Worm (Caenorhabditis elegans) whole organism, young adult: ENCODE measurements around the gene clc-4.

Source experiments
- B0261.1 ChIP-seq: sonication (generic microtip); optimal IDR thresholded peaks from 2 replicates; lab custom pipeline; 2016; ENCODE audit warnings: mild to moderate bottlenecking, missing genetic modification characterization, moderate library complexity, missing compliant biosample characterization
- F10E7.11 ChIP-seq: sonication (generic microtip); optimal IDR thresholded peaks from 2 replicates; lab custom pipeline; 2017; ENCODE audit warnings: mild to moderate bottlenecking, missing genetic modification characterization, moderate library complexity, missing compliant biosample characterization
- F22D6.2 ChIP-seq: sonication (generic microtip); optimal IDR thresholded peaks from 2 replicates; lab custom pipeline; 2016; ENCODE audit warnings: mild to moderate bottlenecking, missing genetic modification characterization, missing compliant biosample characterization
- F39B2.1 ChIP-seq: fragments of 200-800 bp; sonication (Bioruptor generic); IDR thresholded peaks from 2 replicates; pipeline ENCODE4 v1.3.6; 2022; ENCODE audit warnings: missing genetic modification reagents, missing genetic modification characterization, missing compliant biosample characterization
- F52B5.7 ChIP-seq: sonication (generic microtip); optimal IDR thresholded peaks from 2 replicates; lab custom pipeline; 2016; ENCODE audit warnings: mild to moderate bottlenecking, missing genetic modification characterization, missing compliant biosample characterization
- F55B11.4 ChIP-seq: sonication (generic microtip); optimal IDR thresholded peaks from 2 replicates; lab custom pipeline; 2016; ENCODE audit warnings: missing compliant biosample characterization, missing genetic modification characterization, borderline replicate concordance; ENCODE audit not compliant: insufficient read depth
- F57A8.1 ChIP-seq: fragments of 200-800 bp; sonication (Bioruptor generic); optimal IDR thresholded peaks from 2 replicates; lab custom pipeline; 2018; ENCODE audit warnings: mild to moderate bottlenecking, missing genetic modification characterization, moderate library complexity, missing compliant biosample characterization
- F57C9.4 ChIP-seq: sonication (generic microtip); optimal IDR thresholded peaks from 2 replicates; lab custom pipeline; 2017; ENCODE audit warnings: mild to moderate bottlenecking, missing genetic modification characterization, missing compliant biosample characterization
- Y53G8AR.9 ChIP-seq: fragments of 200-800 bp; sonication (Bioruptor generic); conservative IDR thresholded peaks from 2 replicates; pipeline ENCODE4 v1.3.6; 2022; ENCODE audit warnings: missing genetic modification reagents, missing genetic modification characterization, missing compliant biosample characterization
- Y56A3A.18 ChIP-seq: fragments of 200-800 bp; sonication (Bioruptor generic); IDR thresholded peaks from 2 replicates; pipeline ENCODE4 v1.3.6; 2022; ENCODE audit warnings: missing genetic modification reagents, missing genetic modification characterization, missing compliant biosample characterization
- ama-1 ChIP-seq, 3 experiments: fragments of 150-350 bp in 1 of 3; sonication (generic microtip) in 2 of 3; optimal IDR thresholded peaks; 2 replicates each; lab custom pipeline; 2014 to 2018; ENCODE audit warnings: missing biosample characterization in 2 of 3, missing genetic modification characterization in 2 of 3, missing genetic modification reagents in 2 of 3
- attf-5 ChIP-seq: fragments of 200-800 bp; sonication (Bioruptor generic); optimal IDR thresholded peaks from 2 replicates; lab custom pipeline; 2018; ENCODE audit warnings: mild to moderate bottlenecking, missing genetic modification characterization, missing compliant biosample characterization
- chd-7 ChIP-seq: sonication (generic microtip); optimal IDR thresholded peaks from 2 replicates; lab custom pipeline; 2016; ENCODE audit warnings: mild to moderate bottlenecking, missing genetic modification characterization, moderate library complexity, missing compliant biosample characterization
- die-1 ChIP-seq: sonication (generic microtip); optimal IDR thresholded peaks from 2 replicates; lab custom pipeline; 2016; ENCODE audit warnings: missing genotype, mild to moderate bottlenecking, missing genetic modification characterization, missing compliant biosample characterization
- egl-18 ChIP-seq: fragments of 200-800 bp; sonication (Bioruptor generic); IDR thresholded peaks from 2 replicates; pipeline ENCODE4 v1.3.6; 2022; ENCODE audit warnings: missing genetic modification reagents, missing genetic modification characterization, missing compliant biosample characterization
- ets-4 ChIP-seq: fragments of 200-800 bp; sonication (Bioruptor generic); optimal IDR thresholded peaks from 2 replicates; lab custom pipeline; 2018; ENCODE audit warnings: mild to moderate bottlenecking, missing genetic modification characterization, missing compliant biosample characterization
- gei-17 ChIP-seq: fragments of 200-800 bp; sonication (Bioruptor generic); optimal IDR thresholded peaks from 2 replicates; lab custom pipeline; 2018; ENCODE audit warnings: mild to moderate bottlenecking, missing genetic modification characterization, missing compliant biosample characterization
- hrde-1 ChIP-seq: sonication (generic microtip); optimal IDR thresholded peaks from 2 replicates; lab custom pipeline; 2016; ENCODE audit warnings: missing genetic modification characterization, mild to moderate bottlenecking, missing compliant biosample characterization, moderate library complexity, missing genotype, missing genetic modification reagents, borderline replicate concordance
- hsf-1 ChIP-seq: fragments of 200-800 bp; sonication (Bioruptor generic); IDR thresholded peaks from 2 replicates; pipeline ENCODE4 v1.3.6; 2022; ENCODE audit warnings: missing genetic modification reagents, missing genetic modification characterization, missing compliant biosample characterization
- let-607 ChIP-seq, 2 experiments: fragments of 200-800 bp in 1 of 2; sonication (Bioruptor generic) in 1 of 2; sonication (generic microtip) in 1 of 2; optimal IDR thresholded peaks; 2 replicates each; lab custom pipeline; 2016 to 2018; ENCODE audit warnings: mild to moderate bottlenecking in 2 of 2, missing compliant biosample characterization in 2 of 2, missing genetic modification characterization in 2 of 2, moderate library complexity in 2 of 2, missing genotype in 1 of 2
- lin-40 ChIP-seq: sonication (generic microtip); optimal IDR thresholded peaks from 2 replicates; lab custom pipeline; 2016; ENCODE audit warnings: missing genetic modification characterization, mild to moderate bottlenecking, missing compliant biosample characterization, missing genotype, missing genetic modification reagents
- lin-54 ChIP-seq: fragments of 200-800 bp; sonication (Bioruptor generic); optimal IDR thresholded peaks from 2 replicates; lab custom pipeline; 2018; ENCODE audit warnings: mild to moderate bottlenecking, missing genetic modification characterization, missing compliant biosample characterization
- madf-3 ChIP-seq: fragments of 200-800 bp; sonication (Bioruptor generic); IDR thresholded peaks from 2 replicates; pipeline ENCODE4 v1.3.6; 2022; ENCODE audit warnings: missing genetic modification reagents, missing genetic modification characterization, missing compliant biosample characterization
- madf-8 ChIP-seq: fragments of 200-800 bp; sonication (Bioruptor generic); conservative IDR thresholded peaks from 2 replicates; pipeline ENCODE4 v1.3.6; 2022; ENCODE audit warnings: missing genetic modification reagents, missing genetic modification characterization, missing compliant biosample characterization
- mcd-1 ChIP-seq: fragments of 200-800 bp; sonication (Bioruptor generic); IDR thresholded peaks from 2 replicates; pipeline ENCODE4 v1.3.6; 2022; ENCODE audit warnings: missing genetic modification reagents, missing genetic modification characterization, missing compliant biosample characterization
- nhr-179 ChIP-seq: sonication (generic microtip); optimal IDR thresholded peaks from 2 replicates; lab custom pipeline; 2016; ENCODE audit warnings: mild to moderate bottlenecking, missing genetic modification characterization, missing compliant biosample characterization
- nhr-27 ChIP-seq: fragments of 200-800 bp; sonication (Bioruptor generic); optimal IDR thresholded peaks from 2 replicates; lab custom pipeline; 2018; ENCODE audit warnings: mild to moderate bottlenecking, missing genetic modification characterization, moderate library complexity, missing compliant biosample characterization
- nhr-80 ChIP-seq: sonication (generic microtip); optimal IDR thresholded peaks from 2 replicates; lab custom pipeline; 2016; ENCODE audit warnings: missing genetic modification characterization, missing compliant biosample characterization
- rec-8 ChIP-seq, 2 experiments: sonication (generic microtip); optimal IDR thresholded peaks; 2 replicates each; lab custom pipeline; 2016; ENCODE audit warnings: mild to moderate bottlenecking in 2 of 2, missing genetic modification characterization in 2 of 2, missing genetic modification reagents in 2 of 2, missing genotype in 2 of 2, missing biosample characterization in 1 of 2, missing compliant biosample characterization in 1 of 2, moderate library complexity in 1 of 2
- repo-1 ChIP-seq: sonication (generic microtip); optimal IDR thresholded peaks from 2 replicates; lab custom pipeline; 2017; ENCODE audit warnings: mild to moderate bottlenecking, missing genetic modification characterization, missing compliant biosample characterization
- snpc-1.1 ChIP-seq: sonication (generic microtip); optimal IDR thresholded peaks from 2 replicates; lab custom pipeline; 2017; ENCODE audit warnings: missing genetic modification characterization, mild to moderate bottlenecking, missing compliant biosample characterization, antibody characterized with exemption, moderate library complexity, missing genotype, missing genetic modification reagents; ENCODE audit not compliant: insufficient read depth
- snpc-1.3 ChIP-seq: sonication (generic microtip); optimal IDR thresholded peaks from 2 replicates; lab custom pipeline; 2017; ENCODE audit warnings: missing genetic modification characterization, mild to moderate bottlenecking, missing compliant biosample characterization, antibody characterized with exemption, moderate library complexity, missing genotype, missing genetic modification reagents; ENCODE audit not compliant: insufficient read depth
- snpc-3.4 ChIP-seq: sonication (generic microtip); optimal IDR thresholded peaks from 2 replicates; lab custom pipeline; 2017; ENCODE audit warnings: missing genetic modification characterization, mild to moderate bottlenecking, missing compliant biosample characterization, antibody characterized with exemption, moderate library complexity, missing genotype, missing genetic modification reagents
- snpc-4 ChIP-seq, 5 experiments: fragments of 150-350 bp in 1 of 5; sonication (generic microtip) in 4 of 5; optimal IDR thresholded peaks; 2 replicates each; lab custom pipeline; 2014 to 2018; ENCODE audit warnings: missing genetic modification characterization in 5 of 5, missing biosample characterization in 3 of 5, antibody characterized with exemption in 2 of 5, mild to moderate bottlenecking in 2 of 5, missing compliant biosample characterization in 2 of 5, missing genotype in 2 of 5, moderate library complexity in 2 of 5, missing genetic modification reagents in 1 of 5
- somi-1 ChIP-seq: fragments of 200-800 bp; sonication (Bioruptor generic); optimal IDR thresholded peaks from 2 replicates; lab custom pipeline; 2018; ENCODE audit warnings: mild to moderate bottlenecking, missing genetic modification characterization, missing compliant biosample characterization
- tlf-1 ChIP-seq: fragments of 200-800 bp; sonication (Bioruptor generic); optimal IDR thresholded peaks from 2 replicates; lab custom pipeline; 2018; ENCODE audit warnings: mild to moderate bottlenecking, missing genetic modification characterization, missing compliant biosample characterization
- unc-130 ChIP-seq: sonication (generic microtip); optimal IDR thresholded peaks from 2 replicates; lab custom pipeline; 2016; ENCODE audit warnings: missing genetic modification reagents, missing genetic modification characterization, missing compliant biosample characterization
- zim-3 ChIP-seq: sonication (generic microtip); optimal IDR thresholded peaks from 2 replicates; lab custom pipeline; 2017; ENCODE audit warnings: mild to moderate bottlenecking, missing genetic modification characterization, moderate library complexity, missing compliant biosample characterization
- ztf-22 ChIP-seq: fragments of 200-800 bp; sonication (Bioruptor generic); optimal IDR thresholded peaks from 2 replicates; lab custom pipeline; 2018; ENCODE audit warnings: mild to moderate bottlenecking, missing genetic modification characterization, moderate library complexity, missing compliant biosample characterization
- ztf-25 ChIP-seq: fragments of 200-800 bp; sonication (Bioruptor generic); IDR thresholded peaks from 2 replicates; pipeline ENCODE4 v1.3.6; 2022; ENCODE audit warnings: missing genetic modification reagents, missing genetic modification characterization, missing compliant biosample characterization
- ztf-26 ChIP-seq: sonication (generic microtip); optimal IDR thresholded peaks from 2 replicates; lab custom pipeline; 2017; ENCODE audit warnings: missing genetic modification characterization, missing compliant biosample characterization

clc-4 gene

DNA sequence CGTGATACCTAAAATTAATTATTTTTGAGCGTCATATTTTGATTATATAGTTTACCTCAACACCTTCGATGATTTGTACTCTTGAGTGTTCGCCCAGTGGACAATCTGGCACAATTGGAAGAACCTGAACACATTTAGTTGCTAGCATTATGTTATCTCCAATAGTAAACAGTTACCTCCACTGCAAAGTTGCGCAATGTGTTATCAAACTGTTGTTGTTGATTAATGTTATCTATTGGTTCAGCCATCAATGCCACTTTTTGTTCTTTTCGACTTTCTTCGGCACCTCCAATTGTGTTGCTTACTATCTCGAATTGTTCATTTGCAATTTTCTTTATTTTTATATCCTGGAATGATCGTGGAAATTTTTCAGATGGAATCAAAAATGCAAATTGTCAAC, 29.2 kb downstream of the clc-4 start:
- TF ChIP-seq madf-8, result no peak
- TF ChIP-seq F22D6.2 (tag; lab: Kevin White, UChicago), result no peak
- TF ChIP-seq lin-40 (tag; lab: Kevin White, UChicago), result no peak
- TF ChIP-seq Y56A3A.18 (GFP tag; lab: Robert Waterston, UW), result no peak
- no peak for TF ChIP-seq snpc-1.1 (tag; lab: Kevin White, UChicago)
- TF ChIP-seq F10E7.11 (tag; lab: Kevin White, UChicago), result no peak
- no peak for TF ChIP-seq ztf-26
- TF ChIP-seq snpc-4 (GFP tag; optimal IDR thresholded peaks at IDR 0.05; lab: Kevin White, UChicago), result no peak
- TF ChIP-seq snpc-4 (tag; optimal IDR thresholded peaks at IDR 0.05; lab: Kevin White, UChicago), result no peak
- no peak for TF ChIP-seq nhr-27
- no peak for TF ChIP-seq gei-17 (GFP tag; lab: Kevin White, UChicago)
- TF ChIP-seq rec-8 (tag; optimal IDR thresholded peaks at IDR 0.05; lab: Kevin White, UChicago), result no peak
- no peak for TF ChIP-seq hrde-1 (tag; lab: Kevin White, UChicago)
- no peak for TF ChIP-seq snpc-3.4 (tag; lab: Kevin White, UChicago)
- no peak for TF ChIP-seq Y53G8AR.9 (GFP tag; lab: Robert Waterston, UW)
- no peak for TF ChIP-seq egl-18 (GFP tag; lab: Robert Waterston, UW)
- TF ChIP-seq, all 124 proteins: peak for 0

ce11 chrX:10753403-10753802, 30.3 kb downstream of the clc-4 start, which contains the start of gene R07A4.3:
Gene R07A4.3, plus strand, starts transcription at chrX:10753703.
- TF ChIP-seq tlf-1 (GFP tag; lab: Kevin White, UChicago) (no peak), lin-40 (tag; lab: Kevin White, UChicago) (no peak), unc-130 (GFP tag; lab: Kevin White, UChicago) (no peak), ztf-26 (no peak), mcd-1 (no peak), nhr-179 (tag; lab: Kevin White, UChicago) (no peak), chd-7 (no peak), F52B5.7 (tag; lab: Kevin White, UChicago) (no peak), F57A8.1 (GFP tag; lab: Kevin White, UChicago) (no peak), gei-17 (GFP tag; lab: Kevin White, UChicago) (no peak), ztf-22 (GFP tag; lab: Kevin White, UChicago) (no peak), B0261.1 (tag; lab: Kevin White, UChicago) (no peak), madf-3 (GFP tag; lab: Robert Waterston, UW) (no peak), ets-4 (no peak), die-1 (tag; lab: Kevin White, UChicago) (no peak), F55B11.4 (no peak), hrde-1 (tag; lab: Kevin White, UChicago) (no peak)
- TF ChIP-seq, all 124 proteins: peak for 0

DNA sequence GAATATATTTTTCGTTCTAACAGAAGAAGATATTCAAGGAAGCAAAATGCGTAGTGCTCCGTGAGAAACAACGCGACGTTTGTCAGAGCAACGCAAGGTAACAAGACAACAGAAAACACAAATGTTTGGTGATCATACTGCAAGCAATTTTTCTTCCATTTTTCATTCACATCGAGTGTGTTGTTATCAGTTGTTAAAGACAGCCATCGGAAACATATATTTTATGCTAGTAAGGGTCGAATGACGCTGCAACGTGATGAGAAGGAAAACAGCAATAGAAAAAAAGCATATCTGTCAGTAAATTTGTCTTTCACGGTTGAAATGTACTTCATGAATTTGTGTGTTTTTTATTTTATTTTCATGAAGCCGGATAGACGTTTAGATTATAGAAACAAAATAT, 35.6 kb downstream of the clc-4 start:
- no peak for TF ChIP-seq F39B2.1 (GFP tag; lab: Robert Waterston, UW)
- peak; percentile 80 for TF ChIP-seq nhr-80

DNA sequence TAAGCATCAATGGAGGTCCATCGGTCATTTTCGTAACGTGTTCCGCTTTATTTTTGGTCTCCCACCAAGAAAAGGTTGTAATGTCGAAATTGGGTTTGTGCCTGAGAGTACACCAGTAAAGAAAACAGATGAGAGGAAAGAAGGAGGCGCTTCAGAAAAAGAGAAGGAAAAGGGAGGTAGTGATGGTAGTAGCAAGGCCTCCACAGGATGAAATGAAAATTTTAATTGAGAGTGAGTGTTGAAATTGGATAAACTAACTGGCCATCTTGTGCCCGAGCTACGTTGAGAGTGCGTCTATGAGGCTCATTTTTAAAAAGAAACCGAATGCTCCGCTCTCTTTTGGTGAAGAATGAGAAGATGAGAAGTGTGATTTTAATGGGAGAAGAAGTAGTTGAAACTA, 37.3 kb downstream of the clc-4 start, which contains the start of gene R07A4.2:
Gene R07A4.2, minus strand, starts transcription at position 101 of the 400 bp plus-strand sequence.
- no peak for TF ChIP-seq somi-1 (GFP tag; lab: Kevin White, UChicago)
- no peak for TF ChIP-seq hsf-1 (GFP tag; lab: Robert Waterston, UW)
- no peak for TF ChIP-seq ztf-25 (GFP tag; lab: Robert Waterston, UW)
- TF ChIP-seq snpc-1.3 (tag; lab: Kevin White, UChicago), result no peak
- no peak for TF ChIP-seq F57C9.4 (tag; lab: Kevin White, UChicago)
- no peak for TF ChIP-seq let-607 (tag; optimal IDR thresholded peaks at IDR 0.05; lab: Kevin White, UChicago)
- TF ChIP-seq snpc-3.4 (tag; lab: Kevin White, UChicago), result no peak
- TF ChIP-seq repo-1 (tag; lab: Kevin White, UChicago), result no peak
- no peak for TF ChIP-seq lin-54 (GFP tag; lab: Kevin White, UChicago)
- TF ChIP-seq ama-1 (optimal IDR thresholded peaks at IDR 0.05; lab: Kevin White, UChicago), result no peak
- no peak for TF ChIP-seq ama-1 (GFP tag; optimal IDR thresholded peaks at IDR 0.05; lab: Kevin White, UChicago)
- no peak for TF ChIP-seq F55B11.4
- no peak for TF ChIP-seq die-1 (tag; lab: Kevin White, UChicago)
- TF ChIP-seq attf-5 (GFP tag; lab: Kevin White, UChicago), result no peak
- no peak for TF ChIP-seq zim-3 (tag; lab: Kevin White, UChicago)
